Fruit fly (Drosophila melanogaster): Measurements from ENCODE around the gene regucalcin.

regucalcin gene

dm6 chrX:12014800-12015389 lies 2.7 kb downstream of the regucalcin start:
- TF ChIP-seq CG3032 (tag; optimal IDR thresholded peaks at IDR 0.05) (peak; percentile 23), topi (GFP tag; optimal IDR thresholded peaks at IDR 0.05) (peak; percentile 78), CG11294 (GFP tag; IDR thresholded peaks at IDR 0.05) (peak; percentile 37), CG15336 (GFP tag; IDR thresholded peaks at IDR 0.05) (peak; percentile 33; the same call in 1 of the 2 replicates), spab (GFP tag; optimal IDR thresholded peaks at IDR 0.05) (peak; percentile 37), CG6276 (GFP tag; optimal IDR thresholded peaks at IDR 0.05) (no peak), CG8632 (GFP tag; optimal IDR thresholded peaks at IDR 0.05) (peak; percentile 50), pdm3 (GFP tag; optimal IDR thresholded peaks at IDR 0.05) (peak; percentile 72), CG8319 (GFP tag; optimal IDR thresholded peaks at IDR 0.05) (peak; percentile 84), CG6792 (GFP tag; optimal IDR thresholded peaks at IDR 0.05) (peak; percentile 64), cyc (GFP tag; optimal IDR thresholded peaks at IDR 0.05) (peak; percentile 69), lz (GFP tag; optimal IDR thresholded peaks at IDR 0.05) (peak; percentile 75), CG6163 (GFP tag; IDR thresholded peaks at IDR 0.05) (peak; percentile 78), salr (GFP tag; optimal IDR thresholded peaks at IDR 0.05) (peak; percentile 6 to 51), Eip93F (GFP tag; optimal IDR thresholded peaks at IDR 0.05) (no peak), dac (GFP tag; optimal IDR thresholded peaks at IDR 0.05) (no peak), Sox102F (GFP tag; optimal IDR thresholded peaks at IDR 0.05) (peak; percentile 76), CG10669 (GFP tag; optimal IDR thresholded peaks at IDR 0.05) (peak; percentile 61), Ets96B (tag; optimal IDR thresholded peaks at IDR 0.05) (peak; percentile 50), acj6 (GFP tag; optimal IDR thresholded peaks at IDR 0.05) (peak; percentile 46), net (GFP tag; optimal IDR thresholded peaks at IDR 0.05) (peak; percentile 67), CG34406 (GFP tag; optimal IDR thresholded peaks at IDR 0.05) (peak; percentile 52), Hr38 (GFP tag; optimal IDR thresholded peaks at IDR 0.05) (no peak), Met (GFP tag; optimal IDR thresholded peaks at IDR 0.05) (peak; percentile 78), Hr4 (GFP tag; optimal IDR thresholded peaks at IDR 0.05) (no peak), fkh (GFP tag; optimal IDR thresholded peaks at IDR 0.05) (no peak), CG31627 (GFP tag; optimal IDR thresholded peaks at IDR 0.05) (peak; percentile 56), Eip75B (GFP tag; optimal IDR thresholded peaks at IDR 0.05) (peak; percentile 73), Smox (GFP tag; optimal IDR thresholded peaks at IDR 0.05) (peak; percentile 80), CG1621 (tag; optimal IDR thresholded peaks at IDR 0.05) (no peak), Eip78C (GFP tag) (peak; percentile 89), Sox14 (GFP tag; optimal IDR thresholded peaks at IDR 0.05) (peak; percentile 68), CG10631 (GFP tag; optimal IDR thresholded peaks at IDR 0.05) (peak; percentile 56), fd59A (GFP tag; optimal IDR thresholded peaks at IDR 0.05) (peak; percentile 15), svp (GFP tag) (peak; percentile 91), Hr39 (GFP tag; optimal IDR thresholded peaks at IDR 0.05) (peak; percentile 52), Ets21C (GFP tag; optimal IDR thresholded peaks at IDR 0.05) (peak; percentile 45), CG6854 (GFP tag; optimal IDR thresholded peaks at IDR 0.05) (peak; percentile 13), fd85E (GFP tag; optimal IDR thresholded peaks at IDR 0.05) (no peak), Blimp-1 (GFP tag; optimal IDR thresholded peaks at IDR 0.05) (peak; percentile 45), ss (GFP tag; optimal IDR thresholded peaks at IDR 0.05) (peak in 1 of 2 experiments; percentile 73), eg (GFP tag; IDR thresholded peaks at IDR 0.05) (peak; percentile 55), esn (GFP tag; optimal IDR thresholded peaks at IDR 0.05) (peak; percentile 80), CG32006 (GFP tag; optimal IDR thresholded peaks at IDR 0.05) (peak; percentile 56), CG11902 (GFP tag; optimal IDR thresholded peaks at IDR 0.05) (peak; percentile 19), Gug (GFP tag; IDR thresholded peaks at IDR 0.05) (0 out of 2 replicates have a peak, but pooled peaks have one; percentile 14), achi (GFP tag; optimal IDR thresholded peaks at IDR 0.05) (peak; percentile 50), CG6808 (GFP tag; optimal IDR thresholded peaks at IDR 0.05) (peak; percentile 54), CG16779 (tag; optimal IDR thresholded peaks at IDR 0.05) (no peak), dsx (GFP tag; optimal IDR thresholded peaks at IDR 0.05; ENCODE audit: poor library complexity, severe bottlenecking) (peak; percentile 33), CG7368 (GFP tag; optimal IDR thresholded peaks at IDR 0.05) (peak; percentile 34)
